Worm (Caenorhabditis elegans): ENCODE results near the gene F56A8.4.

F56A8.4 gene

ce11 chrIII:13307107-13307506, 44.0 kb downstream of the F56A8.4 start, which contains the start of the genes klp-19 and slc-36.1 (continued):
- no peak for TF ChIP-seq hpl-2 (GFP tag; optimal IDR thresholded peaks at IDR 0.05)

DNA sequence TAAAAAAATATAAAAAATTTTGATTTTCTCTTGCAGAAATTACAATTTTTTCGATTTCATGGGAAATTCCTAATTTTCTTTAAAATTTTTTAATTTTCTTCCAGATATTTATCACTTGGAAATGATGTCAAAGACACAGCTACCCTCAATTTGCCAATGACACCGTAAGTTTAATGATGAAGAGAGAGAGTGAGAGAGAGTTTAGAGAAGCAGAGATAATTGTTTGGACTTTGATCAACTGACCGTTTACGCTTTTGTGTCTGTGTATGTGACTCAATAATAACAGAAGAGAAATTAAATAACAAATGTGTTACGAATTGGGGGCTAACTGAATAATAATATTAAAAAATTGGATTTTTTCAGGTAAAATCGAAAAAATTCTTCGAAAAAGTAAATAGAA, 47.5 kb downstream of the F56A8.4 start:
- TF ChIP-seq nhr-12 (tag; optimal IDR thresholded peaks at IDR 0.05) (no peak), jun-1 (tag; optimal IDR thresholded peaks at IDR 0.05) (peak; percentile 8), Y116A8C.19 (tag; optimal IDR thresholded peaks at IDR 0.05; ENCODE audit: borderline replicate concordance) (no peak), nhr-90 (tag; optimal IDR thresholded peaks at IDR 0.05; ENCODE audit: poor library complexity) (no peak), unc-30 (tag; optimal IDR thresholded peaks at IDR 0.05) (no peak), ceh-82 (tag; optimal IDR thresholded peaks at IDR 0.05) (no peak), hlh-4 (tag; optimal IDR thresholded peaks at IDR 0.05) (no peak), unc-98 (GFP tag; IDR thresholded peaks at IDR 0.05) (no peak), xbp-1 (tag; optimal IDR thresholded peaks at IDR 0.05) (no peak), efl-1 (optimal IDR thresholded peaks at IDR 0.05) (peak in 1 of 2 experiments; percentile 11), efl-1 (GFP tag; optimal IDR thresholded peaks at IDR 0.05 in 1 of 2) (peak; percentile 45 to 95), nhr-20 (tag; optimal IDR thresholded peaks at IDR 0.05) (peak; percentile 13), aly-2 (tag; optimal IDR thresholded peaks at IDR 0.05) (no peak), mab-9 (GFP tag; IDR thresholded peaks at IDR 0.05) (no peak), ceh-90 (tag; optimal IDR thresholded peaks at IDR 0.05) (no peak), lin-14 (GFP tag; optimal IDR thresholded peaks at IDR 0.05) (no peak), mep-1 (tag; optimal IDR thresholded peaks at IDR 0.05) (peak; percentile 31), pqm-1 (tag; optimal IDR thresholded peaks at IDR 0.05) (no peak), nhr-76 (tag; optimal IDR thresholded peaks at IDR 0.05) (no peak), isw-1 (GFP tag; IDR thresholded peaks at IDR 0.05) (no peak), nhr-237 (tag; optimal IDR thresholded peaks at IDR 0.05) (no peak), F16B12.6 (tag; optimal IDR thresholded peaks at IDR 0.05) (no peak), lin-15B (tag; optimal IDR thresholded peaks at IDR 0.05) (no peak), nhr-19 (GFP tag; conservative IDR thresholded peaks at IDR 0.05) (0 out of 2 replicates have a peak, but pooled peaks have one; percentile 2), nhr-47 (tag; optimal IDR thresholded peaks at IDR 0.05) (no peak), ces-1 (GFP tag; optimal IDR thresholded peaks at IDR 0.05) (no peak), nhr-28 (tag; optimal IDR thresholded peaks at IDR 0.05) (no peak), ama-1 (optimal IDR thresholded peaks at IDR 0.05) (no peak), sup-37 (GFP tag; optimal IDR thresholded peaks at IDR 0.05) (no peak), tlp-1 (tag; optimal IDR thresholded peaks at IDR 0.05) (no peak), ets-5 (GFP tag; IDR thresholded peaks at IDR 0.05) (no peak), nhr-77 (tag; optimal IDR thresholded peaks at IDR 0.05) (no peak), ceh-63 (GFP tag; optimal IDR thresholded peaks at IDR 0.05) (no peak), alr-1 (tag; optimal IDR thresholded peaks at IDR 0.05; ENCODE audit: borderline replicate concordance) (no peak), dpl-1 (GFP tag; optimal IDR thresholded peaks at IDR 0.05) (peak; percentile 12 to 40 (median 27)), lsy-2 (tag; optimal IDR thresholded peaks at IDR 0.05) (peak in 1 of 2 experiments; percentile 23), vab-15 (tag; optimal IDR thresholded peaks at IDR 0.05) (no peak), ceh-88 (GFP tag; IDR thresholded peaks at IDR 0.05) (no peak), fkh-8 (tag; optimal IDR thresholded peaks at IDR 0.05) (no peak), unc-130 (tag; optimal IDR thresholded peaks at IDR 0.05) (no peak), ztf-4 (tag; optimal IDR thresholded peaks at IDR 0.05) (no peak), nhr-11 (tag; optimal IDR thresholded peaks at IDR 0.05) (no peak), C04F5.9 (tag; optimal IDR thresholded peaks at IDR 0.05) (no peak), skn-1 (tag; optimal IDR thresholded peaks at IDR 0.05) (no peak), zag-1 (tag; optimal IDR thresholded peaks at IDR 0.05) (no peak), hpl-2 (GFP tag; optimal IDR thresholded peaks at IDR 0.05) (no peak), elt-3 (tag; optimal IDR thresholded peaks at IDR 0.05) (no peak), ztf-11 (tag; optimal IDR thresholded peaks at IDR 0.05) (no peak), snpc-4 (tag; optimal IDR thresholded peaks at IDR 0.05) (peak; percentile 1), nhr-84 (tag; optimal IDR thresholded peaks at IDR 0.05) (no peak), fkh-10 (GFP tag; optimal IDR thresholded peaks at IDR 0.05) (no peak), pag-3 (tag; optimal IDR thresholded peaks at IDR 0.05; ENCODE audit: borderline replicate concordance, insufficient read depth) (no peak)
